Worm (Caenorhabditis elegans): ENCODE data around the gene Y110A2AR.1.

DNA sequence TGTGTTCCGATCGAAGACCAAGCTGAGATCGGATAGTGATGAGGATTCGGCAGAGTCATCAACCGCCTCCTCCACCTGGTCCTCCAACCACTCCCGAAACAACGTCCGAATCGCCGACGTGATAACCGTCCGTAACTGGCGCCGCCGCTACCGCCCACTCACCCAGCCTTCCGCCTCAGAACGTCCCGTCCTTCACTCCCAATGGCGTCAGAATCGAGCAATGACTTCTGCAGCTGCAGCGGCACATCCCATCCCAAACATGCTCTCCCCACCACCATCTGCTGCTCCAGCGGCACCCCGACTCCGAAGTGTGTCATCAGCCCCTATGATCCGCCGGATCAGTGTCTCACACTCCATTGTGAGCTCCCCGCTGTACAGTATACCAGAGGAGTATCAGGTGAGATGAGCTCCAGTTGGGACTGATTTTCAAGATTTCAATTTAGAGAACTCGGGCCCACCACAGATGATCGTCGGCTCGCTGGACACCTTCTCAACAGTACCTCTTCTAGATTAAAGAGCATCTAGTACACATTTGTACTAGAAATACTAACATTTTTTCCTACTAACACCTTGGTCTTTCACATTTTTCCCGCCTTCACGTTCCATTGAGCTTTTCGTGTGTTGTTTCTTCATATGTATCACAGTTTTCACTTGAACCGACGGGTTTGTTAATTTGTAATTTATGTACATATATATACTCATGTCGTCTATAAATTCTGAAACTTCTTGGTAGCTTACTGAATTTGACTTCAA is 6.5 kb downstream of the Y110A2AR.1 start:
- TF ChIP-seq ctbp-1 (GFP tag; IDR thresholded peaks at IDR 0.05) (no peak), nhr-11 (tag; optimal IDR thresholded peaks at IDR 0.05) (no peak), lin-39 (tag; optimal IDR thresholded peaks at IDR 0.05) (no peak), ceh-82 (tag; optimal IDR thresholded peaks at IDR 0.05) (no peak), nhr-77 (tag; optimal IDR thresholded peaks at IDR 0.05) (no peak), egl-27 (tag; optimal IDR thresholded peaks at IDR 0.05) (no peak)

Measured in whole organism, L4 larva.